Worm (Caenorhabditis elegans): Measurements from ENCODE around the gene C51E3.9.

Gene C51E3.9

ce11 chrV:10117465-10117864, 28.3 kb upstream of the C51E3.9 start, which contains the start of gene C08B6.5:
C08B6.5 (plus strand) TSS chrV:10117765.
- no peak for TF ChIP-seq zip-5 (tag; optimal IDR thresholded peaks at IDR 0.05)
- TF ChIP-seq fkh-6 (tag; optimal IDR thresholded peaks at IDR 0.05): no peak
- no peak for TF ChIP-seq odd-2 (tag; optimal IDR thresholded peaks at IDR 0.05)
- TF ChIP-seq madf-2 (tag; optimal IDR thresholded peaks at IDR 0.05): no peak
- TF ChIP-seq unc-55 (GFP tag; optimal IDR thresholded peaks at IDR 0.05): no peak
- no peak for TF ChIP-seq pha-4 (tag; optimal IDR thresholded peaks at IDR 0.05)
- TF ChIP-seq ceh-9 (tag; optimal IDR thresholded peaks at IDR 0.05): no peak
- TF ChIP-seq hlh-8 (tag; optimal IDR thresholded peaks at IDR 0.05): no peak
- TF ChIP-seq fkh-10 (GFP tag; optimal IDR thresholded peaks at IDR 0.05): no peak
- TF ChIP-seq ceh-14 (tag; optimal IDR thresholded peaks at IDR 0.05): no peak

ce11 chrV:10120898-10121297, 24.9 kb upstream of the C51E3.9 start, which contains the start of gene srxa-18:
srxa-18 (minus strand) TSS chrV:10120997.
- no peak for TF ChIP-seq unc-86 (tag; optimal IDR thresholded peaks at IDR 0.05)
- TF ChIP-seq lin-11 (tag; optimal IDR thresholded peaks at IDR 0.05): no peak
- no peak for TF ChIP-seq ceh-31 (tag; optimal IDR thresholded peaks at IDR 0.05)
- no peak for TF ChIP-seq ama-1 (optimal IDR thresholded peaks at IDR 0.05)
- TF ChIP-seq hlh-15 (tag; optimal IDR thresholded peaks at IDR 0.05): no peak
- TF ChIP-seq pag-3 (tag; optimal IDR thresholded peaks at IDR 0.05; ENCODE audit: borderline replicate concordance): no peak
- TF ChIP-seq hlh-30 (tag; optimal IDR thresholded peaks at IDR 0.05; ENCODE audit: insufficient read depth): no peak
- TF ChIP-seq ceh-45 (GFP tag; IDR thresholded peaks at IDR 0.05): no peak
- TF ChIP-seq ceh-19 (GFP tag; optimal IDR thresholded peaks at IDR 0.05): no peak
- no peak for TF ChIP-seq T23F11.4 (GFP tag; optimal IDR thresholded peaks at IDR 0.05)
- no peak for TF ChIP-seq ceh-34 (tag; optimal IDR thresholded peaks at IDR 0.05)

- TF ChIP-seq unc-3 (GFP tag; conservative IDR thresholded peaks at IDR 0.05) (no peak), unc-3 (tag; optimal IDR thresholded peaks at IDR 0.05) (no peak), unc-86 (tag; optimal IDR thresholded peaks at IDR 0.05) (no peak), ceh-48 (tag; optimal IDR thresholded peaks at IDR 0.05) (no peak)
These were observed 23.1 kb upstream of the C51E3.9 start, which contains the start of gene srxa-19 for ce11 chrV:10122670-10123069. srxa-19 (minus strand) TSS chrV:10122770.

- no peak for TF ChIP-seq ceh-6 (GFP tag; optimal IDR thresholded peaks at IDR 0.05)
- TF ChIP-seq sox-4 (tag; optimal IDR thresholded peaks at IDR 0.05): no peak
- TF ChIP-seq ceh-45 (GFP tag; IDR thresholded peaks at IDR 0.05): no peak
- TF ChIP-seq K09A11.1 (tag; optimal IDR thresholded peaks at IDR 0.05; ENCODE audit: insufficient read depth): no peak
- no peak for TF ChIP-seq hlh-6 (tag; optimal IDR thresholded peaks at IDR 0.05)
- no peak for TF ChIP-seq zip-5 (tag; optimal IDR thresholded peaks at IDR 0.05)
- TF ChIP-seq fkh-6 (tag; optimal IDR thresholded peaks at IDR 0.05): no peak
- TF ChIP-seq tbx-2 (tag; optimal IDR thresholded peaks at IDR 0.05): no peak
- no peak for TF ChIP-seq hlh-30 (tag; optimal IDR thresholded peaks at IDR 0.05; ENCODE audit: insufficient read depth)
- no peak for TF ChIP-seq ztf-16 (tag; optimal IDR thresholded peaks at IDR 0.05)
- no peak for TF ChIP-seq ceh-14 (tag; optimal IDR thresholded peaks at IDR 0.05)
These were observed 22.4 kb upstream of the C51E3.9 start, which contains the start of gene C08B6.6 for ce11 chrV:10123324-10123723. C08B6.6 (plus strand) TSS chrV:10123624.

ce11 chrV:10124799-10125548, 20.8 kb upstream of the C51E3.9 start, which contains the start of gene C08B6.10:
C08B6.10 (plus strand) TSS chrV:10125498.
- TF ChIP-seq elt-2 (tag; optimal IDR thresholded peaks at IDR 0.05) (peak; percentile 81), unc-3 (GFP tag; conservative IDR thresholded peaks at IDR 0.05) (no peak), unc-3 (tag; optimal IDR thresholded peaks at IDR 0.05) (no peak), ceh-2 (tag; optimal IDR thresholded peaks at IDR 0.05) (no peak), fkh-10 (GFP tag; optimal IDR thresholded peaks at IDR 0.05) (no peak)

Measured in whole organism, late embryonic.